Worm (Caenorhabditis elegans) whole organism, late embryonic: ENCODE results near the gene F46C5.2.

ENCODE experiments used
- dmd-4 ChIP-seq: sonication (generic microtip); optimal IDR thresholded peaks from 2 replicates; lab custom pipeline; 2016; ENCODE audit warnings: borderline replicate concordance, missing genetic modification characterization, missing compliant biosample characterization
- eyg-1 ChIP-seq: sonication (generic microtip); optimal IDR thresholded peaks from 2 replicates; lab custom pipeline; 2016; ENCODE audit warnings: missing genotype, missing genetic modification characterization, missing compliant biosample characterization
- fkh-10 ChIP-seq: fragments of 150-350 bp; optimal IDR thresholded peaks from 2 replicates; lab custom pipeline; 2014; ENCODE audit warnings: missing biosample characterization, missing genetic modification reagents, missing genetic modification characterization
- npax-4 ChIP-seq: sonication (generic microtip); optimal IDR thresholded peaks from 2 replicates; lab custom pipeline; 2016; ENCODE audit warnings: missing genetic modification characterization, missing compliant biosample characterization
- ref-2 ChIP-seq: sonication (generic microtip); optimal IDR thresholded peaks from 2 replicates; lab custom pipeline; 2016; ENCODE audit warnings: missing genetic modification characterization, missing compliant biosample characterization
- ztf-16 ChIP-seq: sonication (generic microtip); optimal IDR thresholded peaks from 2 replicates; lab custom pipeline; 2017; ENCODE audit warnings: missing genetic modification characterization, missing compliant biosample characterization

DNA sequence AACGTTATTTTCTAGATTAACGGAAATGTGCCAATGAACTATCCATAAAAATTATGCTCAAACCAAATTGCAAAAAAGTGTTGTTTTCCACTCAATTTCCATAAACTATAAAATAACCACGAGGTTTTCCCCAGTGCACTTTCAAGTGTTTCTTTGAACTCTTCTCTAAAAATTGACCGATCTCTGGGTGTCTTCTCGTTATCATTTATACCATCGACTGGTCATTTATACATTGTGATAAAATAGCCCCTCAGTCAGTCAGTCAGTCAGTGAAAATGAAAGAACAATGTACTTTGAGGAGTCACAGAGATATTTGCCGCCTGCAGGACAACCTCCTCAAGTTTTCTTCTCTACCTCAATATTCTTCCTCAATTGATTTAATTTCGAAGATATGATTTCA is 16.8 kb upstream of the F46C5.2 start:
- no peak for TF ChIP-seq eyg-1 (tag; lab: Kevin White, UChicago)
- no peak for TF ChIP-seq ref-2 (tag; lab: Kevin White, UChicago)
- TF ChIP-seq fkh-10 (GFP tag; lab: Kevin White, UChicago), result no peak
- TF ChIP-seq npax-4, result no peak
- no peak for TF ChIP-seq ztf-16 (tag; lab: Kevin White, UChicago)
- TF ChIP-seq dmd-4 (tag; lab: Kevin White, UChicago), result no peak
